Worm (Caenorhabditis elegans): ENCODE results near the gene skr-15.

DNA sequence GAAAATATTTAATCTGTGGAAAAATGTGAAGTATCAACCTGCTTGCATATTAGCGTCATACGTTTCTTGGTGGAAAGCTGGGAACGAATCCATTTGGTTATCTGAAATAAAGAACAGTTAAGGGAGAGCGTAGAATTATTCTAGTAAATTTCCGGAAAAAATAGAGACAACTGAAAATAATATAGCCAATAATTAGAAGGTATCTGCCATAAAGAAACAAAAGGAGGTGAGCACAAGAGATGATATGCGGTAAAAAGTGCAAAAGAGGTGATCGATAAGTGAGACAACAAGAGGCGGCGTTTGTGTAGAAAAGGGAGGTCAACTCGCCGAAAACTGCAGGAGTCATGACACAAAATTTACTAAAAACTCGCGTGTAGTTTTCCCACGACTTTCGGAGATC lies 44.5 kb upstream of the skr-15 start, which contains the start of gene T24E12.11:
- TF ChIP-seq unc-130 (GFP tag; optimal IDR thresholded peaks at IDR 0.05) (no peak), ceh-44 (GFP tag; IDR thresholded peaks at IDR 0.05) (no peak), nhr-77 (tag; optimal IDR thresholded peaks at IDR 0.05) (no peak), snpc-4 (tag; optimal IDR thresholded peaks at IDR 0.05) (no peak), aha-1 (tag) (no peak)
